Worm (Caenorhabditis elegans) whole organism, L2 larva: ENCODE measurements around the gene C17C3.9.

Experiments used
- F13H6.1 ChIP-seq: sonication (generic microtip); optimal IDR thresholded peaks from 2 replicates; lab custom pipeline; 2016; ENCODE audit warnings: missing genetic modification characterization, missing compliant biosample characterization
- R02D3.7 ChIP-seq: fragments of 150-350 bp; optimal IDR thresholded peaks from 2 replicates; lab custom pipeline; 2014; ENCODE audit warnings: missing biosample characterization, missing genetic modification characterization
- ZK546.5 ChIP-seq: sonication (generic microtip); optimal IDR thresholded peaks from 2 replicates; lab custom pipeline; 2017; ENCODE audit warnings: missing biosample characterization, missing genetic modification characterization
- alr-1 ChIP-seq: fragments of 150-350 bp; optimal IDR thresholded peaks from 2 replicates; lab custom pipeline; 2014; ENCODE audit warnings: missing biosample characterization, missing genetic modification characterization
- blmp-1 ChIP-seq: sonication (generic microtip); optimal IDR thresholded peaks from 2 replicates; lab custom pipeline; 2017; ENCODE audit warnings: missing genetic modification characterization, mild to moderate bottlenecking, missing compliant biosample characterization, antibody characterized with exemption, moderate library complexity; ENCODE audit not compliant: insufficient read depth
- ceh-16 ChIP-seq: fragments of 150-350 bp; optimal IDR thresholded peaks from 2 replicates; lab custom pipeline; 2014; ENCODE audit warnings: missing biosample characterization, missing genetic modification characterization
- ceh-82 ChIP-seq: fragments of 150-350 bp; optimal IDR thresholded peaks from 2 replicates; lab custom pipeline; 2014; ENCODE audit warnings: missing biosample characterization, missing genetic modification characterization
- crh-2 ChIP-seq: sonication (generic microtip); optimal IDR thresholded peaks from 2 replicates; lab custom pipeline; 2017; ENCODE audit warnings: missing biosample characterization, missing genetic modification characterization
- dmd-4 ChIP-seq: sonication (generic microtip); optimal IDR thresholded peaks from 2 replicates; lab custom pipeline; 2017; ENCODE audit warnings: missing biosample characterization, missing genetic modification characterization
- fos-1 ChIP-seq: fragments of 150-350 bp; optimal IDR thresholded peaks from 2 replicates; lab custom pipeline; 2014; ENCODE audit warnings: missing biosample characterization, missing genetic modification characterization
- gmeb-1 ChIP-seq: fragments of 150-350 bp; optimal IDR thresholded peaks from 2 replicates; lab custom pipeline; 2014; ENCODE audit warnings: missing biosample characterization, missing genetic modification characterization
- lin-13 ChIP-seq: fragments of 150-350 bp; optimal IDR thresholded peaks from 2 replicates; lab custom pipeline; 2014; ENCODE audit warnings: missing biosample characterization, missing genetic modification reagents, missing genetic modification characterization
- lin-39 ChIP-seq: fragments of 150-350 bp; optimal IDR thresholded peaks from 2 replicates; lab custom pipeline; 2014; ENCODE audit warnings: missing biosample characterization, missing genetic modification reagents, missing genetic modification characterization
- mab-5 ChIP-seq: fragments of 150-350 bp; optimal IDR thresholded peaks from 2 replicates; lab custom pipeline; 2014; ENCODE audit warnings: missing biosample characterization, missing genetic modification characterization
- mbf-1 ChIP-seq: sonication (generic microtip); optimal IDR thresholded peaks from 2 replicates; lab custom pipeline; 2017; ENCODE audit warnings: missing biosample characterization, missing genetic modification characterization
- mdl-1 ChIP-seq, 2 experiments: fragments of 150-350 bp in 1 of 2; sonication (generic microtip) in 1 of 2; optimal IDR thresholded peaks; 2 replicates each; lab custom pipeline; 2017; ENCODE audit warnings: missing biosample characterization in 2 of 2, missing genetic modification characterization in 2 of 2
- nhr-10 ChIP-seq: sonication (generic microtip); optimal IDR thresholded peaks from 2 replicates; lab custom pipeline; 2017; ENCODE audit warnings: missing biosample characterization, missing genetic modification characterization
- nhr-11 ChIP-seq: fragments of 150-350 bp; optimal IDR thresholded peaks from 2 replicates; lab custom pipeline; 2014; ENCODE audit warnings: missing biosample characterization, missing genetic modification characterization
- nhr-12 ChIP-seq: fragments of 150-350 bp; optimal IDR thresholded peaks from 2 replicates; lab custom pipeline; 2014; ENCODE audit warnings: missing biosample characterization, missing genetic modification characterization
- nhr-129 ChIP-seq: fragments of 150-350 bp; optimal IDR thresholded peaks from 2 replicates; lab custom pipeline; 2014; ENCODE audit warnings: missing biosample characterization, missing genetic modification characterization
- nhr-21 ChIP-seq: fragments of 150-350 bp; optimal IDR thresholded peaks from 2 replicates; lab custom pipeline; 2014; ENCODE audit warnings: missing biosample characterization, missing genetic modification characterization
- nhr-23 ChIP-seq: fragments of 150-350 bp; optimal IDR thresholded peaks from 2 replicates; lab custom pipeline; 2014; ENCODE audit warnings: missing biosample characterization, missing genetic modification reagents, missing genetic modification characterization
- nhr-237 ChIP-seq: fragments of 150-350 bp; optimal IDR thresholded peaks from 2 replicates; lab custom pipeline; 2014; ENCODE audit warnings: missing biosample characterization, missing genetic modification characterization
- skn-1 ChIP-seq: sonication (generic microtip); optimal IDR thresholded peaks from 2 replicates; lab custom pipeline; 2017; ENCODE audit warnings: missing biosample characterization, missing genetic modification characterization
- sma-3 ChIP-seq: sonication (generic microtip); optimal IDR thresholded peaks from 2 replicates; lab custom pipeline; 2016; ENCODE audit warnings: missing genetic modification reagents, missing genetic modification characterization, missing compliant biosample characterization
- sma-9 ChIP-seq, 2 experiments: fragments of 150-350 bp in 1 of 2; sonication (generic microtip) in 1 of 2; optimal IDR thresholded peaks; 2 replicates each; lab custom pipeline; 2014 to 2016; ENCODE audit warnings: missing genetic modification characterization in 2 of 2, mild to moderate bottlenecking in 1 of 2, missing biosample characterization in 1 of 2, missing compliant biosample characterization in 1 of 2, missing genetic modification reagents in 1 of 2, moderate library complexity in 1 of 2
- snpc-4 ChIP-seq: fragments of 150-350 bp; optimal IDR thresholded peaks from 2 replicates; lab custom pipeline; 2014; ENCODE audit warnings: missing biosample characterization, missing genetic modification characterization
- unc-39 ChIP-seq: fragments of 150-350 bp; optimal IDR thresholded peaks from 2 replicates; lab custom pipeline; 2014; ENCODE audit warnings: missing biosample characterization, missing genetic modification characterization
- unc-55 ChIP-seq: fragments of 150-350 bp; sonication (generic microtip); optimal IDR thresholded peaks from 3 replicates; lab custom pipeline; 2014; ENCODE audit warnings: missing biosample characterization, missing genetic modification reagents, missing genetic modification characterization
- unc-62 ChIP-seq: fragments of 150-350 bp; optimal IDR thresholded peaks from 2 replicates; lab custom pipeline; 2014; ENCODE audit warnings: missing biosample characterization, missing genetic modification reagents, missing genetic modification characterization
- zag-1 ChIP-seq: fragments of 150-350 bp; optimal IDR thresholded peaks from 2 replicates; lab custom pipeline; 2014; ENCODE audit warnings: missing biosample characterization, missing genetic modification characterization
- ztf-1 ChIP-seq: fragments of 200-800 bp; sonication (Bioruptor generic); conservative IDR thresholded peaks from 2 replicates; pipeline ENCODE4 v1.3.6; 2022; ENCODE audit warnings: missing genetic modification characterization, missing compliant biosample characterization
- ztf-11 ChIP-seq: sonication (generic microtip); optimal IDR thresholded peaks from 2 replicates; lab custom pipeline; 2017; ENCODE audit warnings: missing biosample characterization, missing genetic modification characterization
- ztf-4 ChIP-seq: fragments of 150-350 bp; optimal IDR thresholded peaks from 2 replicates; lab custom pipeline; 2014; ENCODE audit warnings: missing biosample characterization, missing genetic modification characterization

The C17C3.9 gene

DNA sequence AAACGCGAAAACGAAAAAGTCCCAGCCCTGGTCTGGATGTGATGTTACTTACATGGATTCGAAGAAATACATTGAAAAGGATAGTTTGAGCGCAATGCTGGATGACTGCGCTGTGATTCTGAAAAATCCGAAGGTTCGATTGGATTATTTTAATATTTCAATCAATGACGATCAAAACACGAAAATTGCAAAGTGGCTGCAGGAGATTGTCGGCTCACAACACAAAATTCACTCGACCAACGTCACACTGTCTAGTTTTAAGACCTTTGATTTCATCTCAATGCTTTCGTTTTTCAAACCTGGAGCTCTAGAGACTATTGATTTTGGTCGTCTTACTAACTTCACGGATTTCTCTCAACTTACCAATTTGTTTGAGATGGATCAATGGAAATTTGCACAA lies 19.4 kb upstream of the C17C3.9 start, which contains the start of gene C17C3.5:
C17C3.5 (plus strand) TSS at position 301 of the 400 bp plus-strand sequence.
- TF ChIP-seq ztf-1 (GFP tag; lab: Robert Waterston, UW) = no peak
- no peak for TF ChIP-seq ZK546.5 (tag; lab: Kevin White, UChicago)
- TF ChIP-seq nhr-23 (tag; lab: Kevin White, UChicago) = no peak
- TF ChIP-seq lin-39 (tag; lab: Kevin White, UChicago) = no peak
- no peak for TF ChIP-seq alr-1 (tag; lab: Kevin White, UChicago)
- no peak for TF ChIP-seq blmp-1 (tag; lab: Kevin White, UChicago)
- TF ChIP-seq gmeb-1 (tag; lab: Kevin White, UChicago) = no peak
- TF ChIP-seq nhr-21 = no peak
- TF ChIP-seq dmd-4 (tag; lab: Kevin White, UChicago) = no peak
- no peak for TF ChIP-seq mdl-1 (tag; optimal IDR thresholded peaks at IDR 0.05; lab: Kevin White, UChicago)
- no peak for TF ChIP-seq crh-2 (tag; lab: Kevin White, UChicago)
- no peak for TF ChIP-seq unc-39 (tag; lab: Kevin White, UChicago)
- TF ChIP-seq ceh-16 (tag; lab: Kevin White, UChicago) = no peak
- TF ChIP-seq, all 48 proteins: peak for 0

DNA sequence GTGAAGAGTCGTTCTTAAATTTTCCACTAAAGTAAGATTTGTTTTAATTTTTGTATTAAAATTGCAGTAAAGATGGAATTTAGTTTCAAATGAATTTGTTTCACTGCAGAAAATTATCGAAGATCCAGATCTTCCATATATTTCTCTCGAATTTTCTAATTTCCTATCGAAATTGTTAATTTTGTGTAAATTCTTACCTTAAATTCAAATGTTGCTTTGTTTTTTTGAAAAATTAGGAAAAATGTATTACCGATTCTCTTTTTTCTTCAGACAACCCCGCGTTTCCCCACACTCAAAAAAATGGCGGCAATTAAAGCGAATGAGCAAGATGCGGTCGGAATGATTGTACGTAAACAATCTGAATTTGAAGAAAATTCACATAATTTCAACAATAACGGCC lies 17.7 kb upstream of the C17C3.9 start, which contains the start of gene C17C3.6:
C17C3.6 (plus strand) TSS at position 301 of the 400 bp plus-strand sequence.
- TF ChIP-seq F13H6.1 (tag; lab: Kevin White, UChicago) (no peak), nhr-237 (tag; lab: Kevin White, UChicago) (no peak), ztf-1 (GFP tag; lab: Robert Waterston, UW) (no peak), ZK546.5 (tag; lab: Kevin White, UChicago) (no peak), gmeb-1 (tag; lab: Kevin White, UChicago) (no peak), dmd-4 (tag; lab: Kevin White, UChicago) (no peak), mab-5 (tag; lab: Kevin White, UChicago) (no peak), ztf-11 (tag; lab: Kevin White, UChicago) (no peak), lin-13 (GFP tag; lab: Kevin White, UChicago) (no peak), ztf-4 (tag; lab: Kevin White, UChicago) (no peak), R02D3.7 (no peak)

DNA sequence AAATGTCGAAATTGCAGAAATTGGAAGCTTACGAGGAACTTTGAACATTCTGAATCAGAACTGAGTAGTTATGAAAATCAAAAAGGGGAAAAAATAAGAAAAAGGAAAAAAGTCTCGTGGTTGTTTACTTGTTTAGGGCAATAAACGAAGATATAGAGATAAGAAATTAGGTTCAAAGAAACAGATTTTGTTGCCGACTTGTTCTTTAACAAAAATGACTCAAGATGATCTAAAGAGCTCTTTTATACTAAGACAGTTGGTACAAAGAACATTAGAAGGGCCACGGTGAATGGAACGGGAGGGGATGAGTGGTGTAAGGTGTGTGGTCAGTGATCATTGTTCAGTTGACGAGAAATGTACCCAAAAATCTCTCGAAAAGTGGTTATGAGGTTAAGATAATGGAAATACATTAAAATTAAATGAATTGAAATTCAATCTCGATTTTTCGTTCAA lies 15.4 kb upstream of the C17C3.9 start, which contains the start of gene acdh-2:
acdh-2 (minus strand) TSS at position 51 of the 453 bp plus-strand sequence.
- no peak for TF ChIP-seq alr-1 (tag; lab: Kevin White, UChicago)
- no peak for TF ChIP-seq mbf-1 (tag; lab: Kevin White, UChicago)
- no peak for TF ChIP-seq nhr-10 (tag; lab: Kevin White, UChicago)
- no peak for TF ChIP-seq crh-2 (tag; lab: Kevin White, UChicago)
- TF ChIP-seq sma-3 = no peak
- TF ChIP-seq nhr-12 (tag; lab: Kevin White, UChicago) = no peak
- TF ChIP-seq gmeb-1 (tag; lab: Kevin White, UChicago) = no peak
- TF ChIP-seq lin-39 (tag; lab: Kevin White, UChicago) = no peak
- no peak for TF ChIP-seq nhr-21
- no peak for TF ChIP-seq lin-13 (GFP tag; lab: Kevin White, UChicago)
- no peak for TF ChIP-seq zag-1 (tag; lab: Kevin White, UChicago)
- no peak for TF ChIP-seq R02D3.7
- no peak for TF ChIP-seq nhr-129
- no peak for TF ChIP-seq nhr-11 (tag; lab: Kevin White, UChicago)
- TF ChIP-seq mdl-1 (tag; optimal IDR thresholded peaks at IDR 0.05; lab: Kevin White, UChicago) = no peak
- no peak for TF ChIP-seq ceh-16 (tag; lab: Kevin White, UChicago)
- TF ChIP-seq fos-1 = no peak

DNA sequence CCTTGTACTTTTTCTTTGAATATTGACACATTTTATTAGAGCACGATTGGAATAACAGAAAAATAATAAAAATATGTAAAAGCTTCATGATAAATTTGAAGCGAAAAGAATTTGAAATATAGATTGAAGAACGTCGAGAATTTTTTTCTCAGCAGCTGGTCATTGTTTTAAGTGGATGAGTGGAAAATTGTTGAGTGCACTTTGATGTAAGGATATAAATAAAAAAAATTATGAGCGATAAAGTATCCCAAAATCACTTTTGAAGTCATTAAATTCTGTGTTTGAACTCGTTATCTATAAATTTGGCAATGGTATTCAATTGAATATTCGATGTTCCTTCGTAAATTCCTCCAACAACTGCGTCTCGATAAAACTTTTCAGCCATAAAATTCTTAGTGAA lies 12.7 kb upstream of the C17C3.9 start, which contains the start of gene ins-13:
ins-13 (minus strand) TSS at position 101 of the 400 bp plus-strand sequence.
- TF ChIP-seq ceh-82 (tag; lab: Kevin White, UChicago) (no peak), sma-9 (GFP tag; optimal IDR thresholded peaks at IDR 0.05; lab: Kevin White, UChicago) (no peak), sma-9 (tag; optimal IDR thresholded peaks at IDR 0.05; lab: Kevin White, UChicago) (no peak), fos-1 (no peak), unc-62 (GFP tag; lab: Kevin White, UChicago) (no peak), snpc-4 (tag; lab: Kevin White, UChicago) (no peak), R02D3.7 (no peak), lin-39 (tag; lab: Kevin White, UChicago) (no peak), unc-55 (no peak), gmeb-1 (tag; lab: Kevin White, UChicago) (no peak), nhr-12 (tag; lab: Kevin White, UChicago) (no peak), mdl-1 (tag; optimal IDR thresholded peaks at IDR 0.05; lab: Kevin White, UChicago) (no peak), nhr-11 (tag; lab: Kevin White, UChicago) (no peak), skn-1 (tag; lab: Kevin White, UChicago) (no peak), nhr-237 (tag; lab: Kevin White, UChicago) (no peak), zag-1 (tag; lab: Kevin White, UChicago) (no peak), nhr-10 (tag; lab: Kevin White, UChicago) (no peak)
